Worm (Caenorhabditis elegans) whole organism, L4 larva: ENCODE results near the gene nhr-76.

Source experiments
- D1046.2 ChIP-seq: fragments of 200-800 bp; sonication (Bioruptor generic); IDR thresholded peaks from 2 replicates; pipeline ENCODE4 v1.3.6; 2022; ENCODE audit warnings: missing genetic modification characterization, missing compliant biosample characterization
- F37D6.2 ChIP-seq: sonication (generic microtip); optimal IDR thresholded peaks from 2 replicates; lab custom pipeline; 2016; ENCODE audit warnings: mild to moderate bottlenecking, missing genetic modification characterization, missing compliant biosample characterization
- R02D3.7 ChIP-seq: fragments of 150-350 bp; sonication (generic microtip); optimal IDR thresholded peaks from 3 replicates; lab custom pipeline; 2014; ENCODE audit warnings: missing biosample characterization, missing genetic modification characterization
- Y105C5A.15 ChIP-seq: fragments of 200-800 bp; sonication (Bioruptor generic); IDR thresholded peaks from 2 replicates; pipeline ENCODE4 v1.3.6; 2022; ENCODE audit warnings: missing genetic modification characterization, missing compliant biosample characterization
- Y5F2A.4 ChIP-seq: fragments of 200-800 bp; sonication (Bioruptor generic); optimal IDR thresholded peaks from 2 replicates; lab custom pipeline; 2018; ENCODE audit warnings: mild to moderate bottlenecking, missing genetic modification characterization, missing compliant biosample characterization
- ZK546.5 ChIP-seq, 2 experiments: sonication (generic microtip); optimal IDR thresholded peaks; 2 replicates each; lab custom pipeline; 2017; ENCODE audit warnings: missing biosample characterization in 2 of 2, missing genetic modification characterization in 2 of 2
- aha-1 ChIP-seq: fragments of 150-350 bp; peaks from one replicate; lab custom pipeline; 2014; ENCODE audit warnings: missing biosample characterization, missing genetic modification characterization
- ama-1 ChIP-seq: fragments of 150-350 bp; optimal IDR thresholded peaks from 2 replicates; lab custom pipeline; 2014; ENCODE audit warnings: inconsistent platforms, mixed read lengths
- arid-1 ChIP-seq: fragments of 200-800 bp; sonication (Bioruptor generic); conservative IDR thresholded peaks from 2 replicates; pipeline ENCODE4 v1.3.6; 2022; ENCODE audit warnings: missing genetic modification reagents, missing genetic modification characterization, missing compliant biosample characterization
- ces-1 ChIP-seq: fragments of 150-350 bp; sonication (generic microtip); optimal IDR thresholded peaks from 4 replicates; lab custom pipeline; 2014; ENCODE audit warnings: missing biosample characterization, missing genetic modification reagents, missing genetic modification characterization
- cey-2 ChIP-seq: sonication (generic microtip); optimal IDR thresholded peaks from 3 replicates; lab custom pipeline; 2017; ENCODE audit warnings: missing genetic modification characterization, mild to moderate bottlenecking, missing compliant biosample characterization, antibody characterized with exemption, borderline replicate concordance; ENCODE audit not compliant: insufficient read depth
- ctbp-1 ChIP-seq: fragments of 200-800 bp; sonication (Bioruptor generic); IDR thresholded peaks from 2 replicates; pipeline ENCODE4 v1.3.6; 2022; ENCODE audit warnings: missing genetic modification reagents, missing genetic modification characterization, missing compliant biosample characterization
- daf-12 ChIP-seq: fragments of 150-350 bp; optimal IDR thresholded peaks from 2 replicates; lab custom pipeline; 2014; ENCODE audit warnings: missing biosample characterization, missing genetic modification reagents, missing genetic modification characterization
- daf-16 ChIP-seq, 3 experiments: sonication (generic microtip); optimal IDR thresholded peaks; 2 replicates each; lab custom pipeline; 2016 to 2017; ENCODE audit warnings: missing genetic modification characterization in 3 of 3, missing genetic modification reagents in 3 of 3, mild to moderate bottlenecking in 2 of 3, missing compliant biosample characterization in 2 of 3, missing biosample characterization in 1 of 3, moderate library complexity in 1 of 3
- dmd-6 ChIP-seq: fragments of 200-800 bp; sonication (Bioruptor generic); IDR thresholded peaks from 2 replicates; pipeline ENCODE4 v1.3.6; 2022; ENCODE audit warnings: missing genetic modification reagents, missing genetic modification characterization, missing compliant biosample characterization
- dve-1 ChIP-seq: sonication (generic microtip); optimal IDR thresholded peaks from 2 replicates; lab custom pipeline; 2017; ENCODE audit warnings: antibody characterized with exemption, mild to moderate bottlenecking, missing genetic modification characterization, missing compliant biosample characterization; ENCODE audit not compliant: insufficient read depth
- egl-27 ChIP-seq: sonication (generic microtip); optimal IDR thresholded peaks from 3 replicates; lab custom pipeline; 2017; ENCODE audit warnings: missing biosample characterization, missing genetic modification reagents, missing genetic modification characterization
- fkh-10 ChIP-seq: fragments of 150-350 bp; optimal IDR thresholded peaks from 2 replicates; lab custom pipeline; 2014; ENCODE audit warnings: missing biosample characterization, missing genetic modification reagents, missing genetic modification characterization
- hlh-11 ChIP-seq: fragments of 200-800 bp; sonication (Bioruptor generic); optimal IDR thresholded peaks from 2 replicates; lab custom pipeline; 2018; ENCODE audit warnings: mild to moderate bottlenecking, missing genetic modification characterization, missing compliant biosample characterization
- hlh-30 ChIP-seq: sonication (generic microtip); optimal IDR thresholded peaks from 2 replicates; lab custom pipeline; 2017; ENCODE audit warnings: antibody characterized with exemption, mild to moderate bottlenecking, missing genetic modification characterization, missing compliant biosample characterization; ENCODE audit not compliant: insufficient read depth
- jun-1 ChIP-seq: fragments of 150-350 bp; optimal IDR thresholded peaks from 2 replicates; lab custom pipeline; 2014; ENCODE audit warnings: missing biosample characterization, missing genetic modification reagents, missing genetic modification characterization
- lin-13 ChIP-seq: fragments of 150-350 bp; optimal IDR thresholded peaks from 2 replicates; lab custom pipeline; 2014; ENCODE audit warnings: missing biosample characterization, missing genetic modification reagents, missing genetic modification characterization
- lin-29 ChIP-seq: fragments of 200-800 bp; sonication (Bioruptor generic); IDR thresholded peaks from 2 replicates; pipeline ENCODE4 v1.3.6; 2022; ENCODE audit warnings: missing genetic modification reagents, missing genetic modification characterization, missing compliant biosample characterization
- madf-9 ChIP-seq: fragments of 200-800 bp; sonication (Bioruptor generic); conservative IDR thresholded peaks from 2 replicates; pipeline ENCODE4 v1.3.6; 2022; ENCODE audit warnings: missing genetic modification reagents, missing genetic modification characterization, missing compliant biosample characterization
- mxl-3 ChIP-seq: fragments of 200-800 bp; sonication (Bioruptor generic); optimal IDR thresholded peaks from 2 replicates; lab custom pipeline; 2018; ENCODE audit warnings: mild to moderate bottlenecking, missing genetic modification characterization, missing compliant biosample characterization
- nhr-48 ChIP-seq: sonication (generic microtip); optimal IDR thresholded peaks from 2 replicates; lab custom pipeline; 2016; ENCODE audit warnings: mild to moderate bottlenecking, missing genetic modification characterization, missing compliant biosample characterization
- nhr-76 ChIP-seq: fragments of 150-350 bp; optimal IDR thresholded peaks from 2 replicates; lab custom pipeline; 2014; ENCODE audit warnings: missing biosample characterization, missing genetic modification characterization
- snpc-4 ChIP-seq: fragments of 150-350 bp; optimal IDR thresholded peaks from 2 replicates; lab custom pipeline; 2014; ENCODE audit warnings: missing biosample characterization, missing genetic modification characterization
- spr-1 ChIP-seq: sonication (generic microtip); optimal IDR thresholded peaks from 2 replicates; lab custom pipeline; 2016; ENCODE audit warnings: mild to moderate bottlenecking, missing genetic modification characterization, missing compliant biosample characterization
- tag-97 ChIP-seq: fragments of 200-800 bp; sonication (Bioruptor generic); IDR thresholded peaks from 2 replicates; pipeline ENCODE4 v1.3.6; 2022; ENCODE audit warnings: missing genetic modification characterization, missing compliant biosample characterization
- unc-130 ChIP-seq: sonication (generic microtip); optimal IDR thresholded peaks from 2 replicates; lab custom pipeline; 2016; ENCODE audit warnings: missing genetic modification reagents, missing genetic modification characterization, missing compliant biosample characterization
- unc-62 ChIP-seq, 3 experiments: fragments of 150-350 bp in 1 of 3; sonication (generic microtip); optimal IDR thresholded peaks in 2 of 3; peaks in 1 of 3; 1 replicate in 1 of 3; 2 replicates in 2 of 3; lab custom pipeline; 2014 to 2017; ENCODE audit warnings: missing biosample characterization in 3 of 3, missing genetic modification characterization in 3 of 3, missing genetic modification reagents in 3 of 3, missing genotype in 1 of 3
- vab-7 ChIP-seq: fragments of 200-800 bp; sonication (Bioruptor generic); IDR thresholded peaks from 2 replicates; pipeline ENCODE4 v1.3.6; 2022; ENCODE audit warnings: missing genetic modification reagents, missing genetic modification characterization, missing compliant biosample characterization
- zag-1 ChIP-seq: fragments of 150-350 bp; optimal IDR thresholded peaks from 2 replicates; lab custom pipeline; 2014; ENCODE audit warnings: missing biosample characterization, missing genetic modification characterization
- ztf-7 ChIP-seq: fragments of 150-350 bp; optimal IDR thresholded peaks from 2 replicates; lab custom pipeline; 2014; ENCODE audit warnings: missing biosample characterization, missing genetic modification characterization

The nhr-76 gene

ce11 chrIV:630598-630997, 3.3 kb downstream of the nhr-76 start:
- TF ChIP-seq dve-1 (tag; lab: Kevin White, UChicago) (no peak), aha-1 (tag; lab: Kevin White, UChicago) (peak; percentile 95), unc-62 (GFP tag; optimal IDR thresholded peaks at IDR 0.05 in 1 of 2; lab: Kevin White, UChicago) (peak in 1 of 2 experiments; percentile 46), unc-62 (tag; optimal IDR thresholded peaks at IDR 0.05; lab: Kevin White, UChicago) (no peak)
- TF ChIP-seq, all 104 proteins: peak for 2

DNA sequence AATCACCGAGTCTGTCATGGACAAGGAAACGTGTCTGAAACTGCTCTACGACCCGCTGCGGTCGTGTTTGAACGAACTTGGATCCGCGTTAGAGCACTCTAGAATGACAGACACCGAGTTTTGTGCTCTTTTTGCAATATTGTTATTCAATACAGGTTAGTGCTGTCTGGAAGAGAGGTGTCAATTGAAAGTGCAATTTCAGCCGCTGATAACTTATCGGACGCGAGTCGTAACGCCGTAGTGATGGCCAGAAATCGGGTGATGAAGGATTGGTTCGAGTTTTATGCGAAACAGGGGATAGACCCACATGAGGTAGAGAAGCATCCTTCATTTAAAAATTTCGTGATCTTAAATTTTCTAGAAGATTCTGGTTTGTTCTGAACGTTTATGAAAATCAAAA, 4.5 kb downstream of the nhr-76 start:
- TF ChIP-seq spr-1 (tag; lab: Kevin White, UChicago), result no peak
- TF ChIP-seq dmd-6 (GFP tag; lab: Robert Waterston, UW), result peak; percentile 74
- no peak for TF ChIP-seq daf-12
- TF ChIP-seq madf-9, result 0 out of 2 replicates have a peak, but pooled peaks have one; percentile 13
- no peak for TF ChIP-seq fkh-10 (GFP tag; lab: Kevin White, UChicago)
- TF ChIP-seq ces-1, result no peak
- no peak for TF ChIP-seq ctbp-1 (GFP tag; lab: Robert Waterston, UW)
- no peak for TF ChIP-seq snpc-4 (tag; lab: Kevin White, UChicago)
- TF ChIP-seq hlh-11 (tag; lab: Kevin White, UChicago), result peak; percentile 20
- TF ChIP-seq arid-1 (GFP tag; lab: Robert Waterston, UW), result no peak
- TF ChIP-seq D1046.2, result 0 out of 2 replicates have a peak, but pooled peaks have one; percentile 23
- no peak for TF ChIP-seq ztf-7
- no peak for TF ChIP-seq Y105C5A.15 (GFP tag; lab: Robert Waterston, UW)
- TF ChIP-seq zag-1, result no peak
- TF ChIP-seq ZK546.5 (tag; optimal IDR thresholded peaks at IDR 0.05; lab: Kevin White, UChicago), result no peak
- no peak for TF ChIP-seq daf-16 (GFP tag; optimal IDR thresholded peaks at IDR 0.05; lab: Kevin White, UChicago)
- TF ChIP-seq daf-16 (tag; optimal IDR thresholded peaks at IDR 0.05; lab: Kevin White, UChicago), result peak; percentile 42

- TF ChIP-seq jun-1 (no peak), tag-97 (no peak), F37D6.2 (tag; lab: Kevin White, UChicago) (no peak), ama-1 (no peak), D1046.2 (no peak), daf-12 (no peak), ztf-7 (no peak), lin-13 (GFP tag; lab: Kevin White, UChicago) (no peak), cey-2 (tag; lab: Kevin White, UChicago) (no peak), nhr-48 (tag; lab: Kevin White, UChicago) (peak; percentile 60), Y105C5A.15 (GFP tag; lab: Robert Waterston, UW) (no peak), lin-29 (GFP tag; lab: Robert Waterston, UW) (no peak), vab-7 (GFP tag; lab: Robert Waterston, UW) (no peak), nhr-76 (tag; lab: Kevin White, UChicago) (no peak), hlh-30 (peak; percentile 65), egl-27 (tag; lab: Kevin White, UChicago) (no peak), dmd-6 (GFP tag; lab: Robert Waterston, UW) (peak; percentile 36; the same call in 1 of the 2 replicates), mxl-3 (GFP tag; lab: Kevin White, UChicago) (peak; percentile 70), Y5F2A.4 (no peak), unc-62 (GFP tag; optimal IDR thresholded peaks at IDR 0.05 in 1 of 2; lab: Kevin White, UChicago) (no peak), unc-62 (tag; optimal IDR thresholded peaks at IDR 0.05; lab: Kevin White, UChicago) (no peak)
Observed at ce11 chrIV:633565-633964, 6.2 kb downstream of the nhr-76 start.

- TF ChIP-seq R02D3.7 (tag; lab: Kevin White, UChicago), result no peak
- peak in 1 of 2 experiments; percentile 42 for TF ChIP-seq unc-62 (GFP tag; optimal IDR thresholded peaks at IDR 0.05 in 1 of 2; lab: Kevin White, UChicago)
- TF ChIP-seq unc-62 (tag; optimal IDR thresholded peaks at IDR 0.05; lab: Kevin White, UChicago), result no peak
- TF ChIP-seq unc-130 (GFP tag; lab: Kevin White, UChicago), result no peak
- TF ChIP-seq aha-1 (tag; lab: Kevin White, UChicago), result peak; percentile 72
- TF ChIP-seq, all 104 proteins: peak for 2
Observed at ce11 chrIV:639167-639566, 11.8 kb downstream of the nhr-76 start.
